Fruit fly (Drosophila melanogaster) whole organism, embryonic: ENCODE measurements around the gene CG46042.
A peak's percentile ranks its signal among the peaks of the same experiment; 100 is the strongest.

ENCODE experiments used
- ATbp ChIP-seq: fragments of 200-800 bp; sonication (Bioruptor generic); optimal IDR thresholded peaks from 2 replicates; lab custom pipeline; 2017; ENCODE audit warnings: missing biosample characterization, mild to moderate bottlenecking, missing genetic modification characterization, missing genetic modification reagents
- CG10267 ChIP-seq: fragments of 200-800 bp; sonication (Bioruptor generic); optimal IDR thresholded peaks from 2 replicates; lab custom pipeline; 2018; ENCODE audit warnings: missing biosample characterization, mild to moderate bottlenecking, missing genetic modification characterization, moderate library complexity
- CG11696 ChIP-seq: fragments of 200-800 bp; sonication (Bioruptor generic); IDR thresholded peaks from 2 replicates; pipeline ENCODE4 v1.3.6; 2022; ENCODE audit warnings: missing biosample characterization, missing genetic modification characterization
- CG13894 ChIP-seq: fragments of 200-800 bp; sonication (Bioruptor generic); optimal IDR thresholded peaks from 3 replicates; lab custom pipeline; 2018; ENCODE audit warnings: missing biosample characterization, mild to moderate bottlenecking, missing genetic modification characterization, moderate library complexity
- CG14050 ChIP-seq: fragments of 200-800 bp; sonication (Bioruptor generic); IDR thresholded peaks from 3 replicates; pipeline ENCODE4 v1.3.6; 2022; ENCODE audit warnings: missing biosample characterization, missing genetic modification characterization
- CG15479 ChIP-seq: fragments of 200-800 bp; sonication (Bioruptor generic); optimal IDR thresholded peaks from 3 replicates; lab custom pipeline; 2019; ENCODE audit warnings: missing biosample characterization, mild to moderate bottlenecking, missing genetic modification characterization, moderate library complexity
- CG16779 ChIP-seq: fragments of 200-800 bp; sonication (Bioruptor generic); IDR thresholded peaks from 2 replicates; pipeline ENCODE4 v1.3.6; 2022; ENCODE audit warnings: missing biosample characterization, missing genetic modification characterization
- CG17612 ChIP-seq: fragments of 200-800 bp; sonication (Bioruptor generic); IDR thresholded peaks from 2 replicates; pipeline ENCODE4 v1.3.6; 2022; ENCODE audit warnings: missing biosample characterization, missing genetic modification characterization
- CG18619 ChIP-seq: fragments of 200-800 bp; sonication (Bioruptor generic); optimal IDR thresholded peaks from 3 replicates; lab custom pipeline; 2017; ENCODE audit warnings: missing biosample characterization, mild to moderate bottlenecking, missing genetic modification characterization
- CG32767 ChIP-seq: fragments of 200-800 bp; sonication (Bioruptor generic); IDR thresholded peaks from 2 replicates; pipeline ENCODE4 v1.3.6; 2022; ENCODE audit warnings: missing biosample characterization, missing genetic modification characterization
- CG4282 ChIP-seq: fragments of 200-800 bp; sonication (Bioruptor generic); optimal IDR thresholded peaks from 2 replicates; lab custom pipeline; 2016; ENCODE audit warnings: missing biosample characterization, missing genetic modification characterization
- CG6683 ChIP-seq: fragments of 200-800 bp; sonication (Bioruptor generic); optimal IDR thresholded peaks from 2 replicates; lab custom pipeline; 2017; ENCODE audit warnings: missing biosample characterization, mild to moderate bottlenecking, missing genetic modification characterization, missing genetic modification reagents
- CG7786 ChIP-seq: fragments of 200-800 bp; sonication (Bioruptor generic); optimal IDR thresholded peaks from 2 replicates; lab custom pipeline; 2016; ENCODE audit warnings: missing biosample characterization, missing genetic modification characterization
- CG8924 ChIP-seq: fragments of 200-800 bp; optimal IDR thresholded peaks from 3 replicates; lab custom pipeline; 2019; ENCODE audit warnings: missing biosample characterization, mild to moderate bottlenecking, missing genetic modification characterization, moderate library complexity
- CG8944 ChIP-seq: fragments of 200-800 bp; sonication (Bioruptor generic); optimal IDR thresholded peaks from 3 replicates; lab custom pipeline; 2016; ENCODE audit warnings: missing biosample characterization, missing genetic modification characterization
- CG9437 ChIP-seq: fragments of 200-800 bp; sonication (Bioruptor generic); optimal IDR thresholded peaks from 2 replicates; lab custom pipeline; 2018; ENCODE audit warnings: missing biosample characterization, mild to moderate bottlenecking, missing genetic modification characterization
- CG9727 ChIP-seq: fragments of 200-800 bp; sonication (Bioruptor generic); optimal IDR thresholded peaks from 3 replicates; lab custom pipeline; 2017; ENCODE audit warnings: missing biosample characterization, mild to moderate bottlenecking, missing genetic modification characterization
- CG9876 ChIP-seq: fragments of 200-800 bp; sonication (Bioruptor generic); optimal IDR thresholded peaks from 2 replicates; lab custom pipeline; 2016; ENCODE audit warnings: missing biosample characterization, missing genetic modification characterization
- CHES-1-like ChIP-seq: fragments of 200-800 bp; sonication (Bioruptor generic); optimal IDR thresholded peaks from 2 replicates; lab custom pipeline; 2016; ENCODE audit warnings: missing biosample characterization, missing genetic modification characterization
- CTCF ChIP-seq: fragments of 200-800 bp; sonication (Bioruptor generic); optimal IDR thresholded peaks from 2 replicates; lab custom pipeline; 2017; ENCODE audit warnings: missing biosample characterization, mild to moderate bottlenecking, missing genetic modification characterization, moderate library complexity
- Deaf1 ChIP-seq: fragments of 200-800 bp; optimal IDR thresholded peaks from 3 replicates; lab custom pipeline; 2019; ENCODE audit warnings: missing biosample characterization, mild to moderate bottlenecking, missing genetic modification characterization, moderate library complexity
- Ets97D ChIP-seq: fragments of 200-800 bp; sonication (Bioruptor generic); optimal IDR thresholded peaks from 3 replicates; lab custom pipeline; 2016; ENCODE audit warnings: missing biosample characterization, missing genetic modification characterization
- HLH3B ChIP-seq: fragments of 200-800 bp; sonication (Bioruptor generic); IDR thresholded peaks from 2 replicates; pipeline ENCODE4 v1.3.6; 2022; ENCODE audit warnings: missing biosample characterization, missing genetic modification characterization
- Hand ChIP-seq: fragments of 200-800 bp; sonication (Bioruptor generic); optimal IDR thresholded peaks from 2 replicates; lab custom pipeline; 2017; ENCODE audit warnings: mild to moderate bottlenecking, missing biosample characterization, missing genetic modification reagents, missing genetic modification characterization
- HmgD ChIP-seq: fragments of 200-800 bp; sonication (Bioruptor generic); optimal IDR thresholded peaks from 3 replicates; lab custom pipeline; 2016; ENCODE audit warnings: missing biosample characterization, missing genetic modification characterization
- Hr78 ChIP-seq, 2 experiments: fragments of 200-800 bp in 1 of 2; fragments of >200 bp in 1 of 2; sonication (Bioruptor generic) in 1 of 2; optimal IDR thresholded peaks; 2 replicates each; lab custom pipeline; 2017 to 2019; ENCODE audit warnings: missing biosample characterization in 2 of 2, missing genetic modification characterization in 2 of 2, mild to moderate bottlenecking in 1 of 2, moderate library complexity in 1 of 2
- Lim3 ChIP-seq: fragments of 200-800 bp; sonication (Bioruptor generic); IDR thresholded peaks from 2 replicates; pipeline ENCODE4 v1.3.6; 2022; ENCODE audit warnings: missing biosample characterization, missing genetic modification characterization
- NC2α ChIP-seq: fragments of 200-800 bp; sonication (Bioruptor generic); optimal IDR thresholded peaks from 2 replicates; lab custom pipeline; 2016; ENCODE audit warnings: missing biosample characterization, missing genetic modification characterization
- Nf-YC ChIP-seq: fragments of 200-800 bp; optimal IDR thresholded peaks from 3 replicates; lab custom pipeline; 2019; ENCODE audit warnings: missing biosample characterization, mild to moderate bottlenecking, missing genetic modification characterization, moderate library complexity
- Rfx ChIP-seq: fragments of 200-800 bp; sonication (Bioruptor generic); IDR thresholded peaks from 2 replicates; pipeline ENCODE4 v1.3.6; 2022; ENCODE audit warnings: missing biosample characterization, missing genetic modification characterization
- Rx ChIP-seq: fragments of 200-800 bp; sonication (Bioruptor generic); IDR thresholded peaks from 2 replicates; pipeline ENCODE4 v1.3.6; 2022; ENCODE audit warnings: missing biosample characterization, missing genetic modification characterization
- Spps ChIP-seq: fragments of 200-800 bp; sonication (Bioruptor generic); optimal IDR thresholded peaks from 2 replicates; lab custom pipeline; 2018; ENCODE audit warnings: missing biosample characterization, mild to moderate bottlenecking, missing genetic modification characterization
- bbx ChIP-seq: fragments of 200-800 bp; sonication (Bioruptor generic); IDR thresholded peaks from 2 replicates; pipeline ENCODE4 v1.3.6; 2022; ENCODE audit warnings: missing biosample characterization, missing genetic modification characterization; ENCODE audit not compliant: partially characterized antibody
- caup ChIP-seq: fragments of 200-800 bp; sonication (Bioruptor generic); optimal IDR thresholded peaks from 3 replicates; lab custom pipeline; 2017; ENCODE audit warnings: missing biosample characterization, mild to moderate bottlenecking, missing genetic modification characterization, moderate library complexity; ENCODE audit not compliant: severe bottlenecking
- ftz-f1 ChIP-seq: fragments of 200-800 bp; sonication (Bioruptor generic); optimal IDR thresholded peaks from 2 replicates; lab custom pipeline; 2016; ENCODE audit warnings: missing biosample characterization, missing genetic modification characterization
- hbn ChIP-seq: fragments of 200-800 bp; sonication (Bioruptor generic); IDR thresholded peaks from 2 replicates; pipeline ENCODE4 v1.3.6; 2022; ENCODE audit warnings: missing biosample characterization, missing genetic modification characterization; ENCODE audit not compliant: partially characterized antibody
- ind ChIP-seq: fragments of 200-800 bp; sonication (Bioruptor generic); optimal IDR thresholded peaks from 3 replicates; lab custom pipeline; 2016; ENCODE audit warnings: missing biosample characterization, missing genetic modification characterization
- jumu ChIP-seq: fragments of 200-800 bp; sonication (Bioruptor generic); optimal IDR thresholded peaks from 3 replicates; lab custom pipeline; 2016; ENCODE audit warnings: missing biosample characterization, missing genetic modification characterization
- kni ChIP-seq: fragments of 200-800 bp; sonication (Bioruptor generic); optimal IDR thresholded peaks from 3 replicates; lab custom pipeline; 2017; ENCODE audit warnings: mild to moderate bottlenecking, missing biosample characterization, missing genetic modification reagents, missing genetic modification characterization
- lola ChIP-seq, 3 experiments: fragments of >200 bp in 2 of 3; fragments of 200-800 bp in 1 of 3; sonication (Bioruptor generic) in 1 of 3; optimal IDR thresholded peaks; 2 replicates each; lab custom pipeline; 2017 to 2019; ENCODE audit warnings: missing biosample characterization in 3 of 3, missing genetic modification characterization in 3 of 3, mild to moderate bottlenecking in 1 of 3, moderate library complexity in 1 of 3
- nmo ChIP-seq: fragments of 200-800 bp; sonication (Bioruptor generic); optimal IDR thresholded peaks from 2 replicates; lab custom pipeline; 2018; ENCODE audit warnings: missing biosample characterization, mild to moderate bottlenecking, missing genetic modification characterization, moderate library complexity
- phol ChIP-seq: fragments of 200-800 bp; sonication (Bioruptor generic); optimal IDR thresholded peaks from 3 replicates; lab custom pipeline; 2018; ENCODE audit warnings: missing biosample characterization, mild to moderate bottlenecking, missing genetic modification characterization, moderate library complexity
- row ChIP-seq: fragments of 200-800 bp; sonication (Bioruptor generic); IDR thresholded peaks from 3 replicates; pipeline ENCODE4 v1.3.6; 2022; ENCODE audit warnings: missing biosample characterization, missing genetic modification characterization
- shn ChIP-seq: fragments of 200-800 bp; sonication (Bioruptor generic); optimal IDR thresholded peaks from 3 replicates; lab custom pipeline; 2016; ENCODE audit warnings: missing biosample characterization, missing genetic modification characterization
- so ChIP-seq: fragments of 200-800 bp; sonication (Bioruptor generic); IDR thresholded peaks from 3 replicates; pipeline ENCODE4 v1.3.6; 2022; ENCODE audit warnings: missing biosample characterization, missing genetic modification characterization
- sug ChIP-seq: fragments of 200-800 bp; optimal IDR thresholded peaks from 2 replicates; lab custom pipeline; 2019; ENCODE audit warnings: missing biosample characterization, mild to moderate bottlenecking, missing genetic modification characterization, moderate library complexity
- tll ChIP-seq, 2 experiments: fragments of 200-800 bp in 1 of 2; fragments of >200 bp in 1 of 2; sonication (Bioruptor generic) in 1 of 2; optimal IDR thresholded peaks; 2 replicates each; lab custom pipeline; 2017 to 2019; ENCODE audit warnings: missing biosample characterization in 2 of 2, missing genetic modification characterization in 2 of 2, mild to moderate bottlenecking in 1 of 2, moderate library complexity in 1 of 2
- toy ChIP-seq: fragments of 200-800 bp; sonication (Bioruptor generic); IDR thresholded peaks from 2 replicates; pipeline ENCODE4 v1.3.6; 2022; ENCODE audit warnings: missing biosample characterization, missing genetic modification characterization
- tup ChIP-seq: fragments of 200-800 bp; sonication (Bioruptor generic); optimal IDR thresholded peaks from 2 replicates; lab custom pipeline; 2016; ENCODE audit warnings: missing biosample characterization, mild to moderate bottlenecking, missing genetic modification characterization, moderate library complexity
- vvl ChIP-seq: fragments of 200-800 bp; sonication (Bioruptor generic); IDR thresholded peaks from 2 replicates; pipeline ENCODE4 v1.3.6; 2022; ENCODE audit warnings: missing biosample characterization, missing genetic modification characterization

Gene CG46042

DNA sequence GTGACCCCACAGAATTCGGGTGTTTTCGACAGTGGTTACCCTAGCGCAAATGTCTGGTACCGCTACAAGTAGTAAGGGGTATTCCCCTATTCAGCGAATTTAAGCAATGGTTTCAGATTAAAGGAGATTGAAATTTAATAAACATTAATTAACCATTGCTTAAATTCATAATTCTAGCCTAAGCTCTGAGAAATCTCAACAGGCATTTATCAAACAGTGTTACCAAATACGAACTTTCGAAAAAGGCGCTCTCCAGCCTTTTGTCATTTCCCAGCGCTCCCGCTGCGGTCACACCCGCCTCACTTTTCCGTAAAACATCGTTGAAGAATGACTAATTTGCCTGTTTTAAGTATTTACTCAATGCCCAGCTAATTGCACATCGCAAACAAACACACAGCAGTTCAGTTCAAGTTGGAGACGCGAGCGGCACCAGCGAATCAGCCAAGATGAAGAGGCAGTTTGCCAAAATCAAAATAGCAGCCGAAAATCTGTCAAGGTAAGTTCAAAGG is 37.3 kb downstream of the CG46042 start, which contains the start of the genes Surf6 and RhoGAP92B (continued):
- peak; percentile 62 for TF ChIP-seq Nf-YC
- TF ChIP-seq lola (GFP tag; optimal IDR thresholded peaks at IDR 0.05; lab: Kevin White, UChicago) = peak in 1 of 3 experiments; percentile 44
- peak; percentile 63 for TF ChIP-seq CHES-1-like (GFP tag; lab: Kevin White, UChicago)
- TF ChIP-seq CG6683 (GFP tag; lab: Kevin White, UChicago) = peak; percentile 20
- TF ChIP-seq CG8944 (GFP tag; lab: Kevin White, UChicago) = peak; percentile 39
- no peak for TF ChIP-seq Hand (GFP tag; lab: Kevin White, UChicago)
- peak; percentile 77 for TF ChIP-seq jumu (GFP tag; lab: Kevin White, UChicago)
- TF ChIP-seq CG16779 (GFP tag; lab: Robert Waterston, UW) = no peak
- peak; percentile 68 for TF ChIP-seq CG9727 (GFP tag; lab: Kevin White, UChicago)
- TF ChIP-seq NC2α (GFP tag; lab: Kevin White, UChicago) = peak; percentile 69
- peak; percentile 24 for TF ChIP-seq shn (GFP tag; lab: Kevin White, UChicago)
- TF ChIP-seq CG9437 (GFP tag; lab: Kevin White, UChicago) = peak; percentile 31
- peak; percentile 70 for TF ChIP-seq CG8924 (tag; lab: Kevin White, UChicago)
- peak; percentile 71 for TF ChIP-seq row (GFP tag; lab: Robert Waterston, UW)
- peak; percentile 59; the same call in 1 of the 2 replicates for TF ChIP-seq Rfx (GFP tag; lab: Robert Waterston, UW)
- peak; percentile 41 for TF ChIP-seq Deaf1 (tag; lab: Kevin White, UChicago)
- no peak for TF ChIP-seq Rx (GFP tag; lab: Robert Waterston, UW)
- peak; percentile 77 for TF ChIP-seq phol (tag; lab: Kevin White, UChicago)
- no peak for TF ChIP-seq bbx (GFP tag; lab: Robert Waterston, UW)
- TF ChIP-seq CG7786 (GFP tag; lab: Kevin White, UChicago) = peak; percentile 57
- peak; percentile 39 for TF ChIP-seq kni (GFP tag; lab: Kevin White, UChicago)
- TF ChIP-seq vvl (GFP tag; lab: Robert Waterston, UW) = peak; percentile 62
- no peak for TF ChIP-seq CG15479 (GFP tag; lab: Kevin White, UChicago)
- 0 out of 2 replicates have a peak, but pooled peaks have one; percentile 18 for TF ChIP-seq hbn
- peak; percentile 53; the same call in 1 of the 3 replicates for TF ChIP-seq so (GFP tag; lab: Robert Waterston, UW)
- TF ChIP-seq ind = peak; percentile 54
- peak in 1 of 2 experiments; percentile 98 for TF ChIP-seq Hr78 (GFP tag; optimal IDR thresholded peaks at IDR 0.05; lab: Kevin White, UChicago)
- TF ChIP-seq HmgD = peak; percentile 74
- peak; percentile 4 for TF ChIP-seq Spps (tag; lab: Kevin White, UChicago)
- peak; percentile 86 for TF ChIP-seq nmo (GFP tag; lab: Kevin White, UChicago)
- TF ChIP-seq sug (tag; lab: Kevin White, UChicago) = peak; percentile 69
- TF ChIP-seq ATbp (GFP tag; lab: Kevin White, UChicago) = no peak
- peak; percentile 71 for TF ChIP-seq caup (GFP tag; lab: Kevin White, UChicago)
- TF ChIP-seq ftz-f1 (GFP tag; lab: Kevin White, UChicago) = peak; percentile 51
- peak; percentile 67 for TF ChIP-seq CG18619 (GFP tag; lab: Kevin White, UChicago)
- no peak for TF ChIP-seq Lim3
- TF ChIP-seq Ets97D (GFP tag; lab: Kevin White, UChicago) = peak; percentile 89
- 0 out of 2 replicates have a peak, but pooled peaks have one; percentile 23 for TF ChIP-seq CG17612 (GFP tag; lab: Robert Waterston, UW)
- TF ChIP-seq CG4282 (GFP tag; lab: Kevin White, UChicago) = peak; percentile 11
- TF ChIP-seq CTCF (GFP tag; lab: Kevin White, UChicago) = peak; percentile 47
- no peak for TF ChIP-seq CG11696
- 0 out of 3 replicates have a peak, but pooled peaks have one; percentile 32 for TF ChIP-seq CG14050 (GFP tag; lab: Robert Waterston, UW)
- TF ChIP-seq tup (GFP tag; lab: Kevin White, UChicago) = no peak
- peak; percentile 60 for TF ChIP-seq CG32767 (GFP tag; lab: Robert Waterston, UW)
- TF ChIP-seq tll (GFP tag; optimal IDR thresholded peaks at IDR 0.05; lab: Kevin White, UChicago) = no peak
- peak; percentile 24; the same call in 1 of the 2 replicates for TF ChIP-seq toy (GFP tag; lab: Robert Waterston, UW)
- peak; percentile 68 for TF ChIP-seq CG13894
- TF ChIP-seq CG9876 (GFP tag; lab: Kevin White, UChicago) = no peak
- TF ChIP-seq HLH3B (GFP tag; lab: Robert Waterston, UW) = no peak
- TF ChIP-seq CG10267 (tag; lab: Kevin White, UChicago) = peak; percentile 77
